Worm (Caenorhabditis elegans): Measurements from ENCODE around the gene mdh-2.

ce11 chrIII:6578505-6578904 is 29.4 kb downstream of the mdh-2 start, which contains the start of gene F27B3.6:
- TF ChIP-seq ztf-11 (tag; optimal IDR thresholded peaks at IDR 0.05) (no peak), zip-11 (GFP tag; IDR thresholded peaks at IDR 0.05) (no peak), daf-12 (tag; optimal IDR thresholded peaks at IDR 0.05) (no peak), snpc-1.2 (GFP tag; IDR thresholded peaks at IDR 0.05) (no peak), ceh-62 (tag; optimal IDR thresholded peaks at IDR 0.05) (no peak), set-16 (GFP tag; IDR thresholded peaks at IDR 0.05) (no peak), lin-39 (tag; optimal IDR thresholded peaks at IDR 0.05) (no peak), skn-1 (tag; optimal IDR thresholded peaks at IDR 0.05) (no peak), rbr-2 (tag; optimal IDR thresholded peaks at IDR 0.05) (no peak), Y48G9A.11 (GFP tag; IDR thresholded peaks at IDR 0.05) (no peak)

All from whole organism, L4 larva.